Worm (Caenorhabditis elegans) whole organism, early embryonic: ENCODE results near the gene ced-6.
A peak's percentile ranks its signal among the peaks of the same experiment; 100 is the strongest.

Experiments
- B0310.2 ChIP-seq: sonication (generic microtip); optimal IDR thresholded peaks from 2 replicates; lab custom pipeline; 2016; ENCODE audit warnings: mild to moderate bottlenecking, missing genetic modification characterization, missing compliant biosample characterization
- F13C5.2 ChIP-seq: sonication (generic microtip); optimal IDR thresholded peaks from 2 replicates; lab custom pipeline; 2017; ENCODE audit warnings: mild to moderate bottlenecking, missing genetic modification characterization, inconsistent platforms, missing compliant biosample characterization
- aly-1 ChIP-seq: sonication (generic microtip); optimal IDR thresholded peaks from 2 replicates; lab custom pipeline; 2016; ENCODE audit warnings: missing genetic modification characterization, missing compliant biosample characterization
- ama-1 ChIP-seq: fragments of 150-350 bp; optimal IDR thresholded peaks from 2 replicates; lab custom pipeline; 2014
- ceh-13 ChIP-seq: fragments of 200-800 bp; sonication (Bioruptor generic); optimal IDR thresholded peaks from 2 replicates; lab custom pipeline; 2018; ENCODE audit warnings: mild to moderate bottlenecking, missing genetic modification characterization, missing compliant biosample characterization
- ceh-36 ChIP-seq: sonication (generic microtip); optimal IDR thresholded peaks from 2 replicates; lab custom pipeline; 2016; ENCODE audit warnings: missing genetic modification characterization, inconsistent platforms, missing compliant biosample characterization
- ets-7 ChIP-seq: sonication (generic microtip); optimal IDR thresholded peaks from 2 replicates; lab custom pipeline; 2016; ENCODE audit warnings: missing genotype, missing genetic modification characterization, missing compliant biosample characterization
- flt-1 ChIP-seq: fragments of 200-800 bp; sonication (Bioruptor generic); IDR thresholded peaks from 2 replicates; pipeline ENCODE4 v1.3.6; 2022; ENCODE audit warnings: missing genetic modification characterization, missing compliant biosample characterization
- hmbx-1 ChIP-seq: sonication (generic microtip); optimal IDR thresholded peaks from 2 replicates; lab custom pipeline; 2016; ENCODE audit warnings: mild to moderate bottlenecking, missing genetic modification characterization, missing compliant biosample characterization
- hmg-4 ChIP-seq: fragments of 200-800 bp; sonication (Bioruptor generic); optimal IDR thresholded peaks from 2 replicates; lab custom pipeline; 2018; ENCODE audit warnings: mild to moderate bottlenecking, missing genetic modification characterization, missing compliant biosample characterization
- hnd-1 ChIP-seq: sonication (generic microtip); optimal IDR thresholded peaks from 2 replicates; lab custom pipeline; 2016; ENCODE audit warnings: missing genetic modification characterization, missing compliant biosample characterization
- pes-1 ChIP-seq: fragments of 200-800 bp; sonication (Bioruptor generic); IDR thresholded peaks from 2 replicates; pipeline ENCODE4 v1.3.6; 2022; ENCODE audit warnings: missing genetic modification reagents, missing genetic modification characterization, missing compliant biosample characterization
- scrt-1 ChIP-seq: fragments of 200-800 bp; sonication (Bioruptor generic); IDR thresholded peaks from 2 replicates; pipeline ENCODE4 v1.3.6; 2022; ENCODE audit warnings: missing genetic modification characterization, missing compliant biosample characterization
- sea-1 ChIP-seq: fragments of 200-800 bp; sonication (Bioruptor generic); conservative IDR thresholded peaks from 2 replicates; pipeline ENCODE4 v1.3.6; 2022; ENCODE audit warnings: missing genetic modification characterization, missing compliant biosample characterization
- tbx-11 ChIP-seq: fragments of 200-800 bp; sonication (Bioruptor generic); IDR thresholded peaks from 2 replicates; pipeline ENCODE4 v1.3.6; 2022; ENCODE audit warnings: missing genetic modification characterization, missing compliant biosample characterization
- tbx-37 ChIP-seq: fragments of 200-800 bp; sonication (Bioruptor generic); conservative IDR thresholded peaks from 2 replicates; pipeline ENCODE4 v1.3.6; 2022; ENCODE audit warnings: missing genetic modification reagents, missing genetic modification characterization, missing compliant biosample characterization
- tra-4 ChIP-seq: sonication (generic microtip); optimal IDR thresholded peaks from 2 replicates; lab custom pipeline; 2017; ENCODE audit warnings: missing genetic modification characterization, missing compliant biosample characterization

The ced-6 gene

DNA sequence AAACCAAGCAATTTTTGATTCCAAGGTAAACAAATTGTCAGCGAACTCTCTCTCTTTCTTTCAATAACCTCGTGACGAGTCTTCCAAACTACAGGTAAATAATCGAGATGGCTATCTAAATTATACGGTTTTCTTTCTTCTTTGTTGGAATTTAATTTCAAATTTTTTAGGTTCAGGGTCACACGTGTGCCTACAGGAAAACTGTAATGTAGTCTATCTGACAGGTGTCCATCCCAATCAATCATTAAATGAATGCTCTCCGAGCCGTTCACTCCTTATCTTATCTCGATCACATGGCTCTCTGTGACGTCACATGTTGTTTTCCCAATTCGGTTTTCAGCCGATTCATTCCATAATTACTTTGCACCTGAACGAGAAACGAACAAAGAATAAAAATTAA lies 42.5 kb upstream of the ced-6 start:
- no peak for TF ChIP-seq hmbx-1 (tag; lab: Kevin White, UChicago)

- TF ChIP-seq tbx-37 (peak; percentile 89), F13C5.2 (tag; lab: Kevin White, UChicago) (peak; percentile 96), B0310.2 (peak; percentile 84), hmg-4 (GFP tag; lab: Kevin White, UChicago) (peak; percentile 89), tbx-11 (peak; percentile 94), ceh-36 (tag; lab: Kevin White, UChicago) (peak; percentile 91), tra-4 (peak; percentile 77), ceh-13 (peak; percentile 91), sea-1 (GFP tag; lab: Robert Waterston, UW) (peak; percentile 91), flt-1 (GFP tag; lab: Robert Waterston, UW) (peak; percentile 86), scrt-1 (GFP tag; lab: Robert Waterston, UW) (peak; percentile 93), aly-1 (peak; percentile 77), hmbx-1 (tag; lab: Kevin White, UChicago) (peak; percentile 60), ets-7 (tag; lab: Kevin White, UChicago) (peak; percentile 75), hnd-1 (tag; lab: Kevin White, UChicago) (peak; percentile 78), ama-1 (no peak), pes-1 (GFP tag; lab: Robert Waterston, UW) (peak; percentile 94)
These were observed 40.6 kb upstream of the ced-6 start, which contains the start of the genes nmad-1 and hach-1 for ce11 chrIII:5554884-5555500. Gene nmad-1 (minus strand): TSS chrIII:5554934. Gene hach-1 (plus strand): TSS chrIII:5555450.

ce11 chrIII:5557246-5557819 lies 38.2 kb upstream of the ced-6 start, which contains the start of gene rpc-2:
Gene rpc-2 (plus strand): TSS chrIII:5557365.
- no peak for TF ChIP-seq flt-1 (GFP tag; lab: Robert Waterston, UW)

- TF ChIP-seq ceh-36 (tag; lab: Kevin White, UChicago) (no peak), pes-1 (GFP tag; lab: Robert Waterston, UW) (no peak), sea-1 (GFP tag; lab: Robert Waterston, UW) (no peak)
These were observed 31.9 kb upstream of the ced-6 start for ce11 chrIII:5563680-5564079.

DNA sequence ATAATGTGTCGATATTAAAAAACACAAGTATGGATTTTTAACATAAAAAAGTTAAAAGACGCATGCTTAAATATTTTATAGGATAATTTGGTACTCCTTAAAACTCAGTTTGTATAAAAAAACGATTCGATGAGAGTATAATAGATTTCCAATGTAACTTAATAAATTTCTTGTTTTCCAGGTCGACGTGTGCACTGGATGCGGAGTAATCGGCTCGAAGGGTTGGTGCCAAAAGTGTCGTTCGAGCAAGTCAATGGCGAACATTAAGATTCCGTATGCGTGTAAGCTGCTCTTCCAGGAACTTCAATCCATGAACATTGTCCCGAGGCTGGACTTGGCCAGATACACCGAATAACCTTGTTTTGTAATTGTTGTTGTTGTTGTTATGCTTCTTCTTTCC lies 31.2 kb upstream of the ced-6 start:
- no peak for TF ChIP-seq ceh-36 (tag; lab: Kevin White, UChicago)
- no peak for TF ChIP-seq tbx-11
- no peak for TF ChIP-seq scrt-1 (GFP tag; lab: Robert Waterston, UW)
- TF ChIP-seq flt-1 (GFP tag; lab: Robert Waterston, UW): no peak
- no peak for TF ChIP-seq pes-1 (GFP tag; lab: Robert Waterston, UW)
- no peak for TF ChIP-seq hmbx-1 (tag; lab: Kevin White, UChicago)
- no peak for TF ChIP-seq hmg-4 (GFP tag; lab: Kevin White, UChicago)
- TF ChIP-seq B0310.2: no peak
- no peak for TF ChIP-seq tra-4
- TF ChIP-seq F13C5.2 (tag; lab: Kevin White, UChicago): no peak
- TF ChIP-seq ceh-13: no peak
- TF ChIP-seq sea-1 (GFP tag; lab: Robert Waterston, UW): no peak
- TF ChIP-seq tbx-37: no peak
- no peak for TF ChIP-seq ets-7 (tag; lab: Kevin White, UChicago)
- TF ChIP-seq hnd-1 (tag; lab: Kevin White, UChicago): no peak
- TF ChIP-seq aly-1: no peak
- no peak for TF ChIP-seq ama-1

- 0 out of 2 replicates have a peak, but pooled peaks have one; percentile 2 for TF ChIP-seq tbx-37
- TF ChIP-seq hmg-4 (GFP tag; lab: Kevin White, UChicago): peak; percentile 12
- no peak for TF ChIP-seq pes-1 (GFP tag; lab: Robert Waterston, UW)
These were observed 30.8 kb upstream of the ced-6 start, which contains the start of gene mlc-3 for ce11 chrIII:5564799-5565198. Gene mlc-3 (plus strand): TSS chrIII:5565025.

DNA sequence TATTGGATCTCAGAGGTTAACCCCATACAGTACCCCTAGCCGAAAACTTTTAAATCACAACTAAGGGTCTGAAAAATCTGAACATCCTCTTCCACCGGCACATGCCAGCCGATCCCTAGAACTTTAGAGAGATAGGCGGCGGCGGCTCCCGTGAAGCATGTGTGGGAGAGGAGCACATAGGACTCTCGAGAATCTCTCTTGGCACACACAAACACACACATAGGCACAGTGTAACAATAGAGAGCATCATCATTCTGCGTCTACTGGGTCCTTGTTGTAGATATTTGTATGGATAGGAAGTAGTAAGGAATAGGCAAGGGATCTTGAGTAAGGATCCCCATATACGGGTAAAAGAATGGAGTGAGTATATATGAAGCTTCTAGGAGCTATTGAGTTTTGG lies 29.9 kb upstream of the ced-6 start:
- TF ChIP-seq hmg-4 (GFP tag; lab: Kevin White, UChicago) (no peak), B0310.2 (no peak), tbx-37 (no peak), scrt-1 (GFP tag; lab: Robert Waterston, UW) (no peak), hnd-1 (tag; lab: Kevin White, UChicago) (no peak), ama-1 (no peak), aly-1 (no peak), ceh-36 (tag; lab: Kevin White, UChicago) (no peak), flt-1 (GFP tag; lab: Robert Waterston, UW) (no peak), sea-1 (GFP tag; lab: Robert Waterston, UW) (no peak), pes-1 (GFP tag; lab: Robert Waterston, UW) (no peak), tbx-11 (no peak), ceh-13 (no peak), ets-7 (tag; lab: Kevin White, UChicago) (no peak), hmbx-1 (tag; lab: Kevin White, UChicago) (no peak), F13C5.2 (tag; lab: Kevin White, UChicago) (no peak)

- TF ChIP-seq F13C5.2 (tag; lab: Kevin White, UChicago) (no peak), sea-1 (GFP tag; lab: Robert Waterston, UW) (no peak), ama-1 (no peak), B0310.2 (no peak), pes-1 (GFP tag; lab: Robert Waterston, UW) (no peak), hmg-4 (GFP tag; lab: Kevin White, UChicago) (no peak), aly-1 (no peak), hnd-1 (tag; lab: Kevin White, UChicago) (no peak), hmbx-1 (tag; lab: Kevin White, UChicago) (no peak), scrt-1 (GFP tag; lab: Robert Waterston, UW) (no peak), tbx-37 (no peak)
These were observed 29.1 kb upstream of the ced-6 start for ce11 chrIII:5566496-5566895.
